Worm (Caenorhabditis elegans): ENCODE data around the gene F49C5.3.
A peak's percentile ranks its signal among the peaks of the same experiment; 100 is the strongest.

The F49C5.3 gene

ce11 chrII:12494556-12495131 is 41.7 kb upstream of the F49C5.3 start, which contains the start of gene col-85 (continued):
- TF ChIP-seq snu-23 (GFP tag; optimal IDR thresholded peaks at IDR 0.05) = peak; percentile 84
- TF ChIP-seq lin-35 (GFP tag; optimal IDR thresholded peaks at IDR 0.05) = peak; percentile 71 to 77
- peak; percentile 70 for TF ChIP-seq nhr-77 (tag; optimal IDR thresholded peaks at IDR 0.05)
- no peak for TF ChIP-seq C34B4.2 (tag; optimal IDR thresholded peaks at IDR 0.05)
- no peak for TF ChIP-seq sup-37 (GFP tag; optimal IDR thresholded peaks at IDR 0.05)
- peak; percentile 51 for TF ChIP-seq fkh-10 (GFP tag; optimal IDR thresholded peaks at IDR 0.05)
- peak; percentile 83 for TF ChIP-seq fkh-8 (tag; optimal IDR thresholded peaks at IDR 0.05)
- peak; percentile 73 for TF ChIP-seq swsn-7 (tag; optimal IDR thresholded peaks at IDR 0.05)
- TF ChIP-seq nhr-237 (tag; optimal IDR thresholded peaks at IDR 0.05) = no peak
- TF ChIP-seq mep-1 (tag; optimal IDR thresholded peaks at IDR 0.05) = peak; percentile 56
- TF ChIP-seq lin-13 (GFP tag; optimal IDR thresholded peaks at IDR 0.05) = peak; percentile 54
- TF ChIP-seq sox-4 (tag; optimal IDR thresholded peaks at IDR 0.05) = no peak
- no peak for TF ChIP-seq egl-13 (tag; optimal IDR thresholded peaks at IDR 0.05)
- peak; percentile 47 for TF ChIP-seq pax-3 (tag; optimal IDR thresholded peaks at IDR 0.05)
- peak; percentile 23 for TF ChIP-seq elt-2 (tag; optimal IDR thresholded peaks at IDR 0.05)
- peak; percentile 37 for TF ChIP-seq jun-1 (tag; optimal IDR thresholded peaks at IDR 0.05)
- peak; percentile 27 to 79 (median 55) for TF ChIP-seq ceh-82 (tag; optimal IDR thresholded peaks at IDR 0.05)
- TF ChIP-seq mef-2 (tag; optimal IDR thresholded peaks at IDR 0.05) = peak; percentile 19
- TF ChIP-seq ces-1 (GFP tag; optimal IDR thresholded peaks at IDR 0.05) = no peak
- TF ChIP-seq F16B12.6 (tag; optimal IDR thresholded peaks at IDR 0.05) = peak; percentile 19
- peak; percentile 69 for TF ChIP-seq fos-1 (tag; optimal IDR thresholded peaks at IDR 0.05)
- peak; percentile 63 for TF ChIP-seq vab-15 (tag; optimal IDR thresholded peaks at IDR 0.05)
- peak; percentile 44 for TF ChIP-seq lir-3 (tag; optimal IDR thresholded peaks at IDR 0.05; ENCODE audit: poor library complexity)
- peak; percentile 57 to 68 for TF ChIP-seq lsy-2 (tag; optimal IDR thresholded peaks at IDR 0.05)
- 0 out of 2 replicates have a peak, but pooled peaks have one; percentile 41 for TF ChIP-seq mab-9 (GFP tag; IDR thresholded peaks at IDR 0.05)
- TF ChIP-seq ceh-8 (GFP tag; optimal IDR thresholded peaks at IDR 0.05) = no peak
- TF ChIP-seq mdl-1 (tag; optimal IDR thresholded peaks at IDR 0.05) = peak in 1 of 2 experiments; percentile 47
- TF ChIP-seq fkh-4 (tag; optimal IDR thresholded peaks at IDR 0.05; ENCODE audit: borderline replicate concordance) = no peak
- TF ChIP-seq nhr-90 (tag; optimal IDR thresholded peaks at IDR 0.05; ENCODE audit: poor library complexity) = peak; percentile 70
- TF ChIP-seq nhr-71 (tag; optimal IDR thresholded peaks at IDR 0.05) = peak; percentile 78
- no peak for TF ChIP-seq ama-1 (optimal IDR thresholded peaks at IDR 0.05)
- no peak for TF ChIP-seq blmp-1 (tag; optimal IDR thresholded peaks at IDR 0.05)

ce11 chrII:12496981-12497380 is 39.3 kb upstream of the F49C5.3 start, which contains the start of gene T21B4.3:
TSS of gene T21B4.3 (minus strand) at chrII:12497081.
- TF ChIP-seq hlh-17 (GFP tag; optimal IDR thresholded peaks at IDR 0.05; ENCODE audit: borderline replicate concordance) = no peak
- no peak for TF ChIP-seq vab-15 (tag; optimal IDR thresholded peaks at IDR 0.05)
- TF ChIP-seq snu-23 (GFP tag; optimal IDR thresholded peaks at IDR 0.05) = no peak
- no peak for TF ChIP-seq ceh-63 (GFP tag; optimal IDR thresholded peaks at IDR 0.05)
- TF ChIP-seq unc-86 (tag; optimal IDR thresholded peaks at IDR 0.05) = no peak
- TF ChIP-seq ama-1 (optimal IDR thresholded peaks at IDR 0.05) = no peak
- TF ChIP-seq mef-2 (tag; optimal IDR thresholded peaks at IDR 0.05) = no peak
- TF ChIP-seq F16B12.6 (tag; optimal IDR thresholded peaks at IDR 0.05) = no peak
- no peak for TF ChIP-seq skn-1 (tag; optimal IDR thresholded peaks at IDR 0.05)
- no peak for TF ChIP-seq aly-2 (tag; optimal IDR thresholded peaks at IDR 0.05)
- TF ChIP-seq lir-3 (tag; optimal IDR thresholded peaks at IDR 0.05; ENCODE audit: poor library complexity) = no peak
- TF ChIP-seq efl-1 (optimal IDR thresholded peaks at IDR 0.05) = no peak
- no peak for TF ChIP-seq efl-1 (GFP tag; optimal IDR thresholded peaks at IDR 0.05 in 1 of 2)

- TF ChIP-seq efl-1 (optimal IDR thresholded peaks at IDR 0.05) (peak; percentile 8 to 72), efl-1 (GFP tag; optimal IDR thresholded peaks at IDR 0.05 in 1 of 2) (peak; percentile 29 to 80), dpl-1 (GFP tag; optimal IDR thresholded peaks at IDR 0.05) (peak in 1 of 3 experiments; percentile 21), fkh-8 (tag; optimal IDR thresholded peaks at IDR 0.05) (no peak), fkh-10 (GFP tag; optimal IDR thresholded peaks at IDR 0.05) (peak; percentile 78), lin-14 (GFP tag; optimal IDR thresholded peaks at IDR 0.05) (peak; percentile 67), hpl-2 (GFP tag; optimal IDR thresholded peaks at IDR 0.05) (no peak), nhr-71 (tag; optimal IDR thresholded peaks at IDR 0.05) (peak; percentile 18)
Observed at ce11 chrII:12499969-12500368, 36.3 kb upstream of the F49C5.3 start.

All from whole organism, L1 larva.